Fruit fly (Drosophila melanogaster) whole organism, wandering third instar larva: ENCODE data around the gene CG43085.
A peak's percentile ranks its signal among the peaks of the same experiment; 100 is the strongest.

Experiments used
- CG32264 ChIP-seq: fragments of 200-800 bp; sonication (Bioruptor generic); optimal IDR thresholded peaks from 2 replicates; lab custom pipeline; 2016; ENCODE audit warnings: missing biosample characterization, missing genetic modification characterization
- GATAd ChIP-seq: sonication (Bioruptor generic); optimal IDR thresholded peaks from 2 replicates; lab custom pipeline; 2016; ENCODE audit warnings: missing biosample characterization, missing genetic modification characterization
- Rel ChIP-seq, 2 experiments: fragments of 200-800 bp; sonication (Bioruptor generic) in 1 of 2; optimal IDR thresholded peaks; 2 replicates in 1 of 2; 3 replicates in 1 of 2; lab custom pipeline; 2016 to 2019; ENCODE audit warnings: mild to moderate bottlenecking in 2 of 2, missing biosample characterization in 2 of 2, missing genetic modification characterization in 2 of 2, moderate library complexity in 1 of 2
- br ChIP-seq: fragments of 200-800 bp; sonication (Bioruptor generic); optimal IDR thresholded peaks from 2 replicates; lab custom pipeline; 2016; ENCODE audit warnings: missing biosample characterization, missing genetic modification characterization
- ey ChIP-seq: fragments of 200-800 bp; sonication (Bioruptor generic); optimal IDR thresholded peaks from 2 replicates; lab custom pipeline; 2016; ENCODE audit warnings: missing biosample characterization, missing genetic modification characterization
- fru ChIP-seq: fragments of 200-800 bp; sonication (Bioruptor generic); optimal IDR thresholded peaks from 3 replicates; lab custom pipeline; 2016; ENCODE audit warnings: missing biosample characterization, mild to moderate bottlenecking, missing genetic modification characterization
- h ChIP-seq: fragments of 200-800 bp; sonication (Bioruptor generic); optimal IDR thresholded peaks from 3 replicates; lab custom pipeline; 2016; ENCODE audit warnings: missing biosample characterization, mild to moderate bottlenecking, missing genetic modification characterization
- jim ChIP-seq: fragments of 175-275, 200-325 bp; sonication (Bioruptor generic); optimal IDR thresholded peaks from 2 replicates; lab custom pipeline; 2016; ENCODE audit warnings: missing biosample characterization, mild to moderate bottlenecking, missing genetic modification characterization
- pan ChIP-seq: fragments of >200 bp; optimal IDR thresholded peaks from 2 replicates; lab custom pipeline; 2017
- psq ChIP-seq: fragments of 200-800 bp; sonication (Bioruptor generic); optimal IDR thresholded peaks from 3 replicates; lab custom pipeline; 2017; ENCODE audit warnings: missing biosample characterization, mild to moderate bottlenecking, missing genetic modification characterization, moderate library complexity

- TF ChIP-seq br (no peak), CG32264 (GFP tag; lab: Kevin White, UChicago) (no peak), GATAd (no peak), ey (GFP tag; lab: Kevin White, UChicago) (no peak), h (GFP tag; lab: Kevin White, UChicago) (no peak), pan (lab: Kevin White, UChicago) (no peak), Rel (GFP tag; optimal IDR thresholded peaks at IDR 0.05; lab: Kevin White, UChicago) (no peak), Rel (tag; optimal IDR thresholded peaks at IDR 0.05; lab: Kevin White, UChicago) (peak; percentile 34), psq (GFP tag; lab: Kevin White, UChicago) (no peak), fru (GFP tag; lab: Kevin White, UChicago) (no peak), jim (GFP tag; lab: Kevin White, UChicago) (no peak)
Measured at dm6 chr3L:17631247-17631646, 15.3 kb downstream of the CG43085 start.
